Fruit fly (Drosophila melanogaster) whole organism, prepupa: Measurements from ENCODE around the gene Grl36b.

Experiments used
- CG3032 ChIP-seq: fragments of 200-800 bp; optimal IDR thresholded peaks from 2 replicates; lab custom pipeline; 2019; ENCODE audit warnings: missing biosample characterization, mild to moderate bottlenecking, missing genetic modification characterization, moderate library complexity
- CG6276 ChIP-seq: fragments of 200-800 bp; sonication (Bioruptor generic); optimal IDR thresholded peaks from 2 replicates; lab custom pipeline; 2017; ENCODE audit warnings: missing biosample characterization, mild to moderate bottlenecking, missing genetic modification characterization
- acj6 ChIP-seq: fragments of 200-800 bp; sonication (Bioruptor generic); optimal IDR thresholded peaks from 3 replicates; lab custom pipeline; 2016; ENCODE audit warnings: missing biosample characterization, missing genetic modification characterization

DNA sequence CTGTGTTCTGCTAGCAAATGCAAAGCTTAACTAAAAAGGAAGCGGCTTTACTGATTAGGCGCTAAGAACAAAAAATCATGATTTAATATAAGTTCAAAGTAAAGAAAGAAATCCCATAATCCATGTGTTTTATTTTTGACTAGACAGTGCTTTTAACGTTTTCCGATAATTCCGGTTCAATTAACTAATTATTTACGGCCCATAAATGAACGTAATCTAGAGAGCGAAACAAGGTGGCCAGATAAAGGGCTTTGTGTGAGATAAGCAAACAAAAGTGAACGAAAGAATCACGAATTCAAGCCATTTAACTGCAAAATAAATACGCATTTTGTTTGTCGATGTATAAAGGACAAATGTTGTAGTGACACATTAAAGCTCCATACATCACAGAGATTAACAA is 10.4 kb downstream of the Grl36b start:
- TF ChIP-seq CG3032 (tag; lab: Kevin White, UChicago) (no peak), acj6 (GFP tag; lab: Kevin White, UChicago) (no peak), CG6276 (no peak)
